5 fruit fly cellular contexts compared by ENCODE assay signal in genomic region chrX:7908239-7909068, dm6.
TF ChIP-seq lines count a peak whose summit lies in the region.

dpr14 (minus strand) TSS chrX:7908286.
spidey (plus strand) TSS chrX:7908931.

- peak; percentile 42 for TF ChIP-seq CTCF in whole organism, embryonic (GFP tag; optimal IDR thresholded peaks at IDR 0.05; lab: Kevin White, UChicago)

TF ChIP-seq in whole organism, adult, 20 proteins besides CTCF, POLR2A, EP300 and RAD21 (continues in another document):
- TF ChIP-seq CG5204 (GFP tag; optimal IDR thresholded peaks at IDR 0.05; lab: Kevin White, UChicago) (no peak), Hr96 (GFP tag; optimal IDR thresholded peaks at IDR 0.05; lab: Kevin White, UChicago) (peak; percentile 95), bab1 (GFP tag; optimal IDR thresholded peaks at IDR 0.05; lab: Kevin White, UChicago) (peak; percentile 88), kay (GFP tag; lab: Kevin White, UChicago; ENCODE audit: borderline replicate concordance) (peak; percentile 2), Clk (GFP tag; optimal IDR thresholded peaks at IDR 0.05; lab: Kevin White, UChicago) (peak; percentile 72), CG14711 (tag; optimal IDR thresholded peaks at IDR 0.05; lab: Kevin White, UChicago) (peak; percentile 87), CG33017 (tag; optimal IDR thresholded peaks at IDR 0.05; lab: Kevin White, UChicago) (peak; percentile 78), Crg-1 (GFP tag; optimal IDR thresholded peaks at IDR 0.05; lab: Kevin White, UChicago) (peak; percentile 71), ovo (GFP tag; optimal IDR thresholded peaks at IDR 0.05; lab: Kevin White, UChicago) (peak; percentile 99), cic (GFP tag; optimal IDR thresholded peaks at IDR 0.05; lab: Kevin White, UChicago) (peak; percentile 55), cnc (optimal IDR thresholded peaks at IDR 0.05; lab: Kevin White, UChicago) (no peak), CG1620 (GFP tag; optimal IDR thresholded peaks at IDR 0.05; lab: Kevin White, UChicago) (peak; percentile 86), CG7101 (tag; optimal IDR thresholded peaks at IDR 0.05; lab: Kevin White, UChicago) (peak; percentile 92), Mnt (GFP tag; optimal IDR thresholded peaks at IDR 0.05; lab: Kevin White, UChicago) (peak; percentile 84), CG7045 (GFP tag; optimal IDR thresholded peaks at IDR 0.05; lab: Kevin White, UChicago) (peak; percentile 81), CG11617 (GFP tag; optimal IDR thresholded peaks at IDR 0.05; lab: Kevin White, UChicago) (peak; percentile 89), toe (GFP tag; optimal IDR thresholded peaks at IDR 0.05; lab: Kevin White, UChicago) (peak; percentile 69), pad (GFP tag; optimal IDR thresholded peaks at IDR 0.05; lab: Kevin White, UChicago) (peak; percentile 99)

TF ChIP-seq in whole organism, embryonic, 481 proteins besides CTCF, POLR2A, EP300 and RAD21 (continues in another document):
- no peak for TF ChIP-seq CG7271 (tag; optimal IDR thresholded peaks at IDR 0.05; lab: Kevin White, UChicago)
- TF ChIP-seq peb (GFP tag; IDR thresholded peaks at IDR 0.05; lab: Robert Waterston, UW): peak; percentile 78
- TF ChIP-seq CG2199 (GFP tag; IDR thresholded peaks at IDR 0.05; lab: Robert Waterston, UW): peak; percentile 62; the same call in 1 of the 3 replicates
- no peak for TF ChIP-seq ash1 (GFP tag; optimal IDR thresholded peaks at IDR 0.05; lab: Kevin White, UChicago)
- TF ChIP-seq Hr3 (GFP tag; optimal IDR thresholded peaks at IDR 0.05; lab: Kevin White, UChicago): peak; percentile 87
- TF ChIP-seq sc (optimal IDR thresholded peaks at IDR 0.05; lab: Kevin White, UChicago): no peak
- peak; percentile 67 for TF ChIP-seq sc (GFP tag; optimal IDR thresholded peaks at IDR 0.05; lab: Kevin White, UChicago)
- peak; percentile 82 for TF ChIP-seq tup (GFP tag; optimal IDR thresholded peaks at IDR 0.05; lab: Kevin White, UChicago)
- peak; percentile 89 for TF ChIP-seq so (GFP tag; IDR thresholded peaks at IDR 0.05; lab: Robert Waterston, UW)
- TF ChIP-seq Xbp1 (GFP tag; optimal IDR thresholded peaks at IDR 0.05; lab: Kevin White, UChicago): peak; percentile 90
- peak; percentile 93 for TF ChIP-seq nmo (GFP tag; optimal IDR thresholded peaks at IDR 0.05; lab: Kevin White, UChicago)
- TF ChIP-seq CG2202 (tag; optimal IDR thresholded peaks at IDR 0.05; lab: Kevin White, UChicago): peak; percentile 75
- TF ChIP-seq Sry-β (GFP tag; optimal IDR thresholded peaks at IDR 0.05; lab: Kevin White, UChicago): peak; percentile 31
- TF ChIP-seq sima (GFP tag; optimal IDR thresholded peaks at IDR 0.05; lab: Kevin White, UChicago): peak; percentile 47
- peak; percentile 52; the same call in 2 of the 3 replicates for TF ChIP-seq CG6791 (GFP tag; IDR thresholded peaks at IDR 0.05; lab: Robert Waterston, UW; ENCODE audit: partially characterized antibody)
- peak; percentile 91 for TF ChIP-seq lmd (GFP tag; IDR thresholded peaks at IDR 0.05; lab: Robert Waterston, UW)
- TF ChIP-seq CG33557 (GFP tag; optimal IDR thresholded peaks at IDR 0.05; lab: Kevin White, UChicago): peak; percentile 77
- no peak for TF ChIP-seq CG14860 (GFP tag; IDR thresholded peaks at IDR 0.05; lab: Robert Waterston, UW; ENCODE audit: partially characterized antibody)

TF ChIP-seq in whole organism, prepupa, 60 proteins besides CTCF, POLR2A, EP300 and RAD21 (continues in another document):
- TF ChIP-seq dsx (GFP tag; optimal IDR thresholded peaks at IDR 0.05; lab: Kevin White, UChicago; ENCODE audit: poor library complexity, severe bottlenecking) (peak; percentile 75), cyc (GFP tag; optimal IDR thresholded peaks at IDR 0.05; lab: Kevin White, UChicago) (peak; percentile 79), achi (GFP tag; optimal IDR thresholded peaks at IDR 0.05; lab: Kevin White, UChicago) (peak; percentile 75), eg (GFP tag; IDR thresholded peaks at IDR 0.05; lab: Robert Waterston, UW) (peak; percentile 88), OdsH (GFP tag; optimal IDR thresholded peaks at IDR 0.05; lab: Kevin White, UChicago) (peak; percentile 80), net (GFP tag; optimal IDR thresholded peaks at IDR 0.05; lab: Kevin White, UChicago) (peak; percentile 74), ss (GFP tag; optimal IDR thresholded peaks at IDR 0.05; lab: Kevin White, UChicago) (peak; percentile 60 to 83), CG11902 (GFP tag; optimal IDR thresholded peaks at IDR 0.05; lab: Kevin White, UChicago) (peak; percentile 37), CG15336 (GFP tag; IDR thresholded peaks at IDR 0.05; lab: Robert Waterston, UW) (peak; percentile 85), CG8632 (GFP tag; optimal IDR thresholded peaks at IDR 0.05; lab: Kevin White, UChicago) (peak; percentile 66), CG6276 (GFP tag; optimal IDR thresholded peaks at IDR 0.05; lab: Kevin White, UChicago) (peak; percentile 81), dac (GFP tag; optimal IDR thresholded peaks at IDR 0.05; lab: Kevin White, UChicago) (peak; percentile 76), topi (GFP tag; optimal IDR thresholded peaks at IDR 0.05; lab: Kevin White, UChicago) (peak; percentile 83), salr (GFP tag; optimal IDR thresholded peaks at IDR 0.05; lab: Kevin White, UChicago) (peak; percentile 57 to 64), Lpt (GFP tag; optimal IDR thresholded peaks at IDR 0.05; lab: Kevin White, UChicago) (peak; percentile 79), CG6163 (GFP tag; IDR thresholded peaks at IDR 0.05; lab: Robert Waterston, UW) (peak; percentile 85), CG4318 (GFP tag; optimal IDR thresholded peaks at IDR 0.05; lab: Kevin White, UChicago) (peak; percentile 61), spab (GFP tag; optimal IDR thresholded peaks at IDR 0.05; lab: Kevin White, UChicago) (peak; percentile 65), Eip78C (GFP tag; lab: Kevin White, UChicago) (peak; percentile 96)

TF ChIP-seq in whole organism, pupa, 21 proteins besides CTCF, POLR2A, EP300 and RAD21:
- TF ChIP-seq CG12605 (GFP tag; IDR thresholded peaks at IDR 0.05; lab: Robert Waterston, UW) (peak; percentile 66), fd96Ca (GFP tag; IDR thresholded peaks at IDR 0.05; lab: Robert Waterston, UW) (peak; percentile 90), CG32121 (GFP tag; IDR thresholded peaks at IDR 0.05; lab: Robert Waterston, UW) (peak; percentile 89), CG9948 (tag; optimal IDR thresholded peaks at IDR 0.05; lab: Kevin White, UChicago) (peak; percentile 70), D1 (tag; optimal IDR thresholded peaks at IDR 0.05; lab: Kevin White, UChicago) (no peak), CG34367 (tag; optimal IDR thresholded peaks at IDR 0.05; lab: Kevin White, UChicago) (peak; percentile 75), CG8159 (tag; optimal IDR thresholded peaks at IDR 0.05; lab: Kevin White, UChicago) (peak; percentile 83), CG17806 (tag; optimal IDR thresholded peaks at IDR 0.05; lab: Kevin White, UChicago) (peak; percentile 74), EcR (GFP tag; optimal IDR thresholded peaks at IDR 0.05; lab: Kevin White, UChicago) (peak; percentile 76), Pif1B (GFP tag; optimal IDR thresholded peaks at IDR 0.05; lab: Kevin White, UChicago) (peak; percentile 72), Ets98B (GFP tag; IDR thresholded peaks at IDR 0.05; lab: Robert Waterston, UW) (peak; percentile 85), Pif1A (GFP tag; optimal IDR thresholded peaks at IDR 0.05; lab: Kevin White, UChicago) (no peak), CG4496 (GFP tag; IDR thresholded peaks at IDR 0.05; lab: Robert Waterston, UW) (peak; percentile 91), CG10348 (GFP tag; IDR thresholded peaks at IDR 0.05; lab: Robert Waterston, UW) (0 out of 2 replicates have a peak, but pooled peaks have one; percentile 31), Snoo (tag; optimal IDR thresholded peaks at IDR 0.05; lab: Kevin White, UChicago) (peak; percentile 56), rn (GFP tag; IDR thresholded peaks at IDR 0.05; lab: Robert Waterston, UW) (no peak), CG14655 (GFP tag; optimal IDR thresholded peaks at IDR 0.05; lab: Kevin White, UChicago) (peak; percentile 85), gl (tag; optimal IDR thresholded peaks at IDR 0.05; lab: Kevin White, UChicago) (peak; percentile 59), CG13204 (GFP tag; optimal IDR thresholded peaks at IDR 0.05; lab: Kevin White, UChicago) (no peak), CG8301 (tag; optimal IDR thresholded peaks at IDR 0.05; lab: Kevin White, UChicago) (peak; percentile 79), CG15710 (tag; optimal IDR thresholded peaks at IDR 0.05; lab: Kevin White, UChicago) (peak; percentile 79)
TF ChIP-seq in whole organism, pupa: peak in this region for 17.

TF ChIP-seq in whole organism, wandering third instar larva, 38 proteins besides CTCF, POLR2A, EP300 and RAD21 (continues in another document):
- TF ChIP-seq h (GFP tag; optimal IDR thresholded peaks at IDR 0.05; lab: Kevin White, UChicago) (peak; percentile 85), Dfd (GFP tag; optimal IDR thresholded peaks at IDR 0.05; lab: Kevin White, UChicago) (no peak), foxo (GFP tag; optimal IDR thresholded peaks at IDR 0.05; lab: Kevin White, UChicago) (peak in 1 of 2 experiments; percentile 79), sv (GFP tag; optimal IDR thresholded peaks at IDR 0.05; lab: Kevin White, UChicago) (peak; percentile 80), lola (GFP tag; optimal IDR thresholded peaks at IDR 0.05; lab: Kevin White, UChicago) (no peak), psq (GFP tag; optimal IDR thresholded peaks at IDR 0.05; lab: Kevin White, UChicago) (peak; percentile 64), woc (GFP tag; optimal IDR thresholded peaks at IDR 0.05; lab: Kevin White, UChicago) (peak; percentile 71), Hnf4 (GFP tag; optimal IDR thresholded peaks at IDR 0.05; lab: Kevin White, UChicago) (peak; percentile 70), dmrt93B (GFP tag; optimal IDR thresholded peaks at IDR 0.05; lab: Kevin White, UChicago) (peak; percentile 62), OdsH (GFP tag; optimal IDR thresholded peaks at IDR 0.05; lab: Kevin White, UChicago) (peak; percentile 71), dsf (GFP tag; optimal IDR thresholded peaks at IDR 0.05; lab: Kevin White, UChicago; ENCODE audit: borderline replicate concordance) (no peak), CG9705 (GFP tag; optimal IDR thresholded peaks at IDR 0.05; lab: Kevin White, UChicago) (peak; percentile 65), br (GFP tag; optimal IDR thresholded peaks at IDR 0.05; lab: Kevin White, UChicago) (peak; percentile 77), sage (GFP tag; optimal IDR thresholded peaks at IDR 0.05; lab: Kevin White, UChicago) (no peak), fru (GFP tag; optimal IDR thresholded peaks at IDR 0.05; lab: Kevin White, UChicago) (peak; percentile 86), ey (GFP tag; optimal IDR thresholded peaks at IDR 0.05; lab: Kevin White, UChicago) (peak; percentile 83), CG32264 (GFP tag; optimal IDR thresholded peaks at IDR 0.05; lab: Kevin White, UChicago) (peak; percentile 39), Sp1 (GFP tag; optimal IDR thresholded peaks at IDR 0.05; lab: Kevin White, UChicago) (peak; percentile 81), Rel (GFP tag; optimal IDR thresholded peaks at IDR 0.05; lab: Kevin White, UChicago) (no peak), Rel (tag; optimal IDR thresholded peaks at IDR 0.05; lab: Kevin White, UChicago) (peak; percentile 82), rgr (GFP tag; optimal IDR thresholded peaks at IDR 0.05; lab: Kevin White, UChicago) (peak; percentile 79), Jra (GFP tag; optimal IDR thresholded peaks at IDR 0.05; lab: Kevin White, UChicago) (peak; percentile 39), pan (optimal IDR thresholded peaks at IDR 0.05; lab: Kevin White, UChicago) (no peak)
